Fruit fly (Drosophila melanogaster): Measurements from ENCODE around the gene CG13992.

CG13992 gene

DNA sequence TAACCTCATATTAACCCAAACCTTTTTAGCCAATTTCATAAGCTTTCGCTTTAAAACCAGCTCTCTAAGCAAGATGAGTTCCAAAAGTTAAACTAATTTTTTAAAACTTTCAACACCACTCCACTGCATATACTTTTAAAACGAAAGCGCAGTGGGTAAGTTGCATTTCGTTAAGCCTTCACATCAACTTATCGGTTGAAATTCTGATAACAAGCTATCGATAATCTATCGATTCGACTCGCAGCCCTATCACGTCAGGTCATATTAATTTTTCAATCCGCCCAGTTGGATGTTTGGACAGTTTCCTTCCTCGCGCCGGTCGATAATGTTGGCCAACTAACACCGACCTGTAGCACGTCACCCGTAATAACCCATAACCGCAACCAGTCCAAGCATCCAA, 18.5 kb upstream of the CG13992 start, which contains the start of gene ifc:
ifc (plus strand) TSS at position 255 of the 400 bp plus-strand sequence.
- TF ChIP-seq CG8924 (tag; optimal IDR thresholded peaks at IDR 0.05): peak; percentile 61
- peak; percentile 69 for TF ChIP-seq ERR (GFP tag; optimal IDR thresholded peaks at IDR 0.05)
- TF ChIP-seq CG6683 (GFP tag; optimal IDR thresholded peaks at IDR 0.05): no peak
- peak in 1 of 2 experiments; percentile 42 for TF ChIP-seq bsh (GFP tag; optimal IDR thresholded peaks at IDR 0.05)
- peak; percentile 99 for TF ChIP-seq CG7357 (GFP tag; IDR thresholded peaks at IDR 0.05)
- peak; percentile 71 for TF ChIP-seq Camta (GFP tag; optimal IDR thresholded peaks at IDR 0.05)
- TF ChIP-seq Jarid2 (GFP tag; optimal IDR thresholded peaks at IDR 0.05): peak; percentile 46
- TF ChIP-seq dpn (GFP tag; optimal IDR thresholded peaks at IDR 0.05): peak; percentile 67 to 75
- TF ChIP-seq fu2 (GFP tag; optimal IDR thresholded peaks at IDR 0.05): peak; percentile 53
- TF ChIP-seq dm (GFP tag; optimal IDR thresholded peaks at IDR 0.05): peak; percentile 70
- TF ChIP-seq CG1792 (GFP tag; optimal IDR thresholded peaks at IDR 0.05): peak; percentile 51
- peak; percentile 9 for TF ChIP-seq pb (GFP tag; optimal IDR thresholded peaks at IDR 0.05)
- TF ChIP-seq CG4820 (GFP tag; optimal IDR thresholded peaks at IDR 0.05): peak; percentile 33
- TF ChIP-seq Sry-β (GFP tag; optimal IDR thresholded peaks at IDR 0.05): peak; percentile 12
- TF ChIP-seq stc (GFP tag; IDR thresholded peaks at IDR 0.05): no peak
- TF ChIP-seq pum (GFP tag; optimal IDR thresholded peaks at IDR 0.05): peak; percentile 36
- TF ChIP-seq Dfd (GFP tag; optimal IDR thresholded peaks at IDR 0.05): peak in 1 of 2 experiments; percentile 80
- peak in 1 of 2 experiments; percentile 59 for TF ChIP-seq chif (GFP tag; optimal IDR thresholded peaks at IDR 0.05)
- TF ChIP-seq nom (GFP tag; optimal IDR thresholded peaks at IDR 0.05): peak; percentile 46
- TF ChIP-seq CG15696 (tag; optimal IDR thresholded peaks at IDR 0.05): peak; percentile 40
- peak; percentile 36 for TF ChIP-seq CG4282 (GFP tag; optimal IDR thresholded peaks at IDR 0.05)
- no peak for TF ChIP-seq CG14965 (GFP tag; optimal IDR thresholded peaks at IDR 0.05; ENCODE audit: borderline replicate concordance)
- no peak for TF ChIP-seq CG13296 (GFP tag; optimal IDR thresholded peaks at IDR 0.05)
- TF ChIP-seq CoRest (tag; optimal IDR thresholded peaks at IDR 0.05): peak; percentile 74
- TF ChIP-seq CG1529 (GFP tag; optimal IDR thresholded peaks at IDR 0.05): no peak
- no peak for TF ChIP-seq klu (GFP tag; IDR thresholded peaks at IDR 0.05)
- peak; percentile 83 for TF ChIP-seq BEAF-32 (GFP tag; optimal IDR thresholded peaks at IDR 0.05)
- no peak for TF ChIP-seq CG32772 (GFP tag; IDR thresholded peaks at IDR 0.05)
- peak; percentile 82 for TF ChIP-seq CG17829 (tag; optimal IDR thresholded peaks at IDR 0.05)
- no peak for TF ChIP-seq CG10321 (GFP tag; IDR thresholded peaks at IDR 0.05)
- TF ChIP-seq CG16813 (GFP tag; IDR thresholded peaks at IDR 0.05; ENCODE audit: partially characterized antibody): no peak
- peak; percentile 76 for TF ChIP-seq lilli (GFP tag; optimal IDR thresholded peaks at IDR 0.05)
- TF ChIP-seq lab (GFP tag; optimal IDR thresholded peaks at IDR 0.05): peak; percentile 72
- no peak for TF ChIP-seq Taf1 (GFP tag; IDR thresholded peaks at IDR 0.05)
- TF ChIP-seq CG18599 (GFP tag; optimal IDR thresholded peaks at IDR 0.05): peak; percentile 52
- TF ChIP-seq CG17612 (GFP tag; IDR thresholded peaks at IDR 0.05): no peak
- peak; percentile 51 for TF ChIP-seq Mad (GFP tag; optimal IDR thresholded peaks at IDR 0.05)
- TF ChIP-seq CG8359 (GFP tag; optimal IDR thresholded peaks at IDR 0.05; ENCODE audit: borderline replicate concordance): no peak
- TF ChIP-seq jigr1 (GFP tag; IDR thresholded peaks at IDR 0.05): no peak
- TF ChIP-seq kah (GFP tag; optimal IDR thresholded peaks at IDR 0.05): peak; percentile 18
- no peak for TF ChIP-seq sima (GFP tag; optimal IDR thresholded peaks at IDR 0.05)
- TF ChIP-seq zen (tag; optimal IDR thresholded peaks at IDR 0.05): peak; percentile 22
- TF ChIP-seq Trl (optimal IDR thresholded peaks at IDR 0.05): no peak
- peak; percentile 75 for TF ChIP-seq Trl (GFP tag; optimal IDR thresholded peaks at IDR 0.05)
- TF ChIP-seq HLHmδ (GFP tag; optimal IDR thresholded peaks at IDR 0.05): peak; percentile 19
- TF ChIP-seq Dref (GFP tag; IDR thresholded peaks at IDR 0.05): no peak
- TF ChIP-seq Hsf (GFP tag; optimal IDR thresholded peaks at IDR 0.05): peak; percentile 55
- TF ChIP-seq CG6175 (GFP tag; IDR thresholded peaks at IDR 0.05): no peak
- TF ChIP-seq dysf (GFP tag; IDR thresholded peaks at IDR 0.05): no peak
- no peak for TF ChIP-seq pita (GFP tag; optimal IDR thresholded peaks at IDR 0.05)
- peak; percentile 21 for TF ChIP-seq D19B (GFP tag; optimal IDR thresholded peaks at IDR 0.05)
